Fruit fly (Drosophila melanogaster) whole organism, prepupa: ENCODE results near the gene CG15317.

Experiments used
- Blimp-1 ChIP-seq: fragments of 200-800 bp; sonication (Bioruptor generic); optimal IDR thresholded peaks from 3 replicates; lab custom pipeline; 2017; ENCODE audit warnings: missing biosample characterization, missing genetic modification characterization, mild to moderate bottlenecking, moderate library complexity, missing genetic modification reagents
- CG10631 ChIP-seq: fragments of 200-800 bp; sonication (Bioruptor generic); optimal IDR thresholded peaks from 2 replicates; lab custom pipeline; 2016; ENCODE audit warnings: missing biosample characterization, missing genetic modification characterization
- CG10669 ChIP-seq: fragments of 200-800 bp; sonication (Bioruptor generic); optimal IDR thresholded peaks from 3 replicates; lab custom pipeline; 2018; ENCODE audit warnings: missing biosample characterization, mild to moderate bottlenecking, missing genetic modification characterization, moderate library complexity
- CG11762 ChIP-seq: fragments of 200-800 bp; sonication (Bioruptor generic); optimal IDR thresholded peaks from 3 replicates; lab custom pipeline; 2016; ENCODE audit warnings: missing biosample characterization, missing genetic modification characterization; ENCODE audit not compliant: insufficient read depth
- CG11902 ChIP-seq: fragments of 200-800 bp; sonication (Bioruptor generic); optimal IDR thresholded peaks from 3 replicates; lab custom pipeline; 2016; ENCODE audit warnings: missing biosample characterization, missing genetic modification characterization
- CG15336 ChIP-seq: fragments of 200-800 bp; sonication (Bioruptor generic); IDR thresholded peaks from 2 replicates; pipeline ENCODE4 v1.3.6; 2022; ENCODE audit warnings: missing biosample characterization, missing genetic modification characterization
- CG1621 ChIP-seq: fragments of 200-800 bp; sonication (Bioruptor generic); optimal IDR thresholded peaks from 3 replicates; lab custom pipeline; 2018; ENCODE audit warnings: missing biosample characterization, mild to moderate bottlenecking, missing genetic modification characterization
- CG16779 ChIP-seq: fragments of 200-800 bp; sonication (Bioruptor generic); optimal IDR thresholded peaks from 3 replicates; lab custom pipeline; 2017; ENCODE audit warnings: missing biosample characterization, mild to moderate bottlenecking, missing genetic modification characterization
- CG31627 ChIP-seq: fragments of 200-800 bp; sonication (Bioruptor generic); optimal IDR thresholded peaks from 3 replicates; lab custom pipeline; 2016; ENCODE audit warnings: missing biosample characterization, missing genetic modification characterization
- CG32006 ChIP-seq: fragments of 200-800 bp; sonication (Bioruptor generic); optimal IDR thresholded peaks from 3 replicates; lab custom pipeline; 2017; ENCODE audit warnings: missing biosample characterization, mild to moderate bottlenecking, missing genetic modification characterization
- CG3919 ChIP-seq: fragments of 200-800 bp; sonication (Bioruptor generic); optimal IDR thresholded peaks from 3 replicates; lab custom pipeline; 2016; ENCODE audit warnings: missing biosample characterization, missing genetic modification characterization
- CG4318 ChIP-seq: fragments of 200-800 bp; sonication (Bioruptor generic); optimal IDR thresholded peaks from 3 replicates; lab custom pipeline; 2017; ENCODE audit warnings: missing biosample characterization, mild to moderate bottlenecking, missing genetic modification characterization
- CG6163 ChIP-seq: fragments of 200-800 bp; sonication (Bioruptor generic); IDR thresholded peaks from 3 replicates; pipeline ENCODE4 v1.3.6; 2022; ENCODE audit warnings: missing biosample characterization, missing genetic modification characterization
- CG6854 ChIP-seq: fragments of 200-800 bp; sonication (Bioruptor generic); optimal IDR thresholded peaks from 2 replicates; lab custom pipeline; 2017; ENCODE audit warnings: missing biosample characterization, mild to moderate bottlenecking, missing genetic modification characterization
- CG8119 ChIP-seq: fragments of 200-800 bp; sonication (Bioruptor generic); IDR thresholded peaks from 3 replicates; pipeline ENCODE4 v1.3.6; 2022; ENCODE audit warnings: missing biosample characterization, missing genetic modification characterization
- CG8319 ChIP-seq: fragments of 200-800 bp; sonication (Bioruptor generic); optimal IDR thresholded peaks from 3 replicates; lab custom pipeline; 2016; ENCODE audit warnings: missing biosample characterization, missing genetic modification characterization
- Eip75B ChIP-seq: fragments of 200-800 bp; sonication (Bioruptor generic); optimal IDR thresholded peaks from 3 replicates; lab custom pipeline; 2016; ENCODE audit warnings: missing biosample characterization, missing genetic modification characterization
- Eip78C ChIP-seq: fragments of 200-800 bp; sonication (Bioruptor generic); peaks from one replicate; lab custom pipeline; 2016; ENCODE audit warnings: missing biosample characterization, missing genetic modification characterization
- Ets21C ChIP-seq: fragments of 200-800 bp; sonication (Bioruptor generic); optimal IDR thresholded peaks from 3 replicates; lab custom pipeline; 2016; ENCODE audit warnings: missing biosample characterization, missing genetic modification characterization
- Ets96B ChIP-seq: fragments of 200-800 bp; optimal IDR thresholded peaks from 2 replicates; lab custom pipeline; 2019; ENCODE audit warnings: missing biosample characterization, mild to moderate bottlenecking, missing genetic modification characterization, moderate library complexity
- Hr38 ChIP-seq: sonication (Bioruptor generic); optimal IDR thresholded peaks from 2 replicates; lab custom pipeline; 2016; ENCODE audit warnings: missing biosample characterization, missing genetic modification characterization
- Hr39 ChIP-seq: fragments of 200-800 bp; sonication (Bioruptor generic); optimal IDR thresholded peaks from 2 replicates; lab custom pipeline; 2016; ENCODE audit warnings: missing biosample characterization, missing genetic modification characterization
- Lpt ChIP-seq: fragments of 200-800 bp; sonication (Bioruptor generic); optimal IDR thresholded peaks from 3 replicates; lab custom pipeline; 2016; ENCODE audit warnings: missing biosample characterization, missing genetic modification characterization
- Met ChIP-seq: fragments of 200-800 bp; sonication (Bioruptor generic); optimal IDR thresholded peaks from 3 replicates; lab custom pipeline; 2016; ENCODE audit warnings: missing biosample characterization, missing genetic modification characterization
- OdsH ChIP-seq: fragments of 200-800 bp; sonication (Bioruptor generic); optimal IDR thresholded peaks from 3 replicates; lab custom pipeline; 2016; ENCODE audit warnings: missing biosample characterization, missing genetic modification characterization
- Smox ChIP-seq: fragments of 200-800 bp; sonication (Bioruptor generic); optimal IDR thresholded peaks from 3 replicates; lab custom pipeline; 2016; ENCODE audit warnings: missing biosample characterization, missing genetic modification characterization
- Sox102F ChIP-seq: fragments of 200-800 bp; sonication (Bioruptor generic); optimal IDR thresholded peaks from 2 replicates; lab custom pipeline; 2016; ENCODE audit warnings: missing biosample characterization, mild to moderate bottlenecking, missing genetic modification characterization
- Sox15 ChIP-seq: fragments of 200-800 bp; sonication (Bioruptor generic); optimal IDR thresholded peaks from 3 replicates; lab custom pipeline; 2016; ENCODE audit warnings: missing biosample characterization, missing genetic modification characterization
- achi ChIP-seq: fragments of 200-800 bp; sonication (Bioruptor generic); optimal IDR thresholded peaks from 3 replicates; lab custom pipeline; 2016; ENCODE audit warnings: missing biosample characterization, missing genetic modification characterization
- acj6 ChIP-seq: fragments of 200-800 bp; sonication (Bioruptor generic); optimal IDR thresholded peaks from 3 replicates; lab custom pipeline; 2016; ENCODE audit warnings: missing biosample characterization, missing genetic modification characterization
- cyc ChIP-seq: fragments of 200-800 bp; sonication (Bioruptor generic); optimal IDR thresholded peaks from 3 replicates; lab custom pipeline; 2016; ENCODE audit warnings: missing biosample characterization, missing genetic modification characterization
- eg ChIP-seq: fragments of 200-800 bp; sonication (Bioruptor generic); IDR thresholded peaks from 3 replicates; pipeline ENCODE4 v1.3.6; 2022; ENCODE audit warnings: missing biosample characterization, missing genetic modification characterization
- esn ChIP-seq: fragments of 200-800 bp; sonication (Bioruptor generic); optimal IDR thresholded peaks from 2 replicates; lab custom pipeline; 2016; ENCODE audit warnings: missing biosample characterization, mild to moderate bottlenecking, missing genetic modification characterization, moderate library complexity
- fd59A ChIP-seq: fragments of 200-800 bp; sonication (Bioruptor generic); optimal IDR thresholded peaks from 2 replicates; lab custom pipeline; 2017; ENCODE audit warnings: missing biosample characterization, mild to moderate bottlenecking, missing genetic modification characterization, missing genetic modification reagents
- fkh ChIP-seq: fragments of 200-800 bp; sonication (Bioruptor generic); optimal IDR thresholded peaks from 3 replicates; lab custom pipeline; 2017; ENCODE audit warnings: missing biosample characterization, mild to moderate bottlenecking, missing genetic modification characterization, moderate library complexity
- lz ChIP-seq: fragments of 200-800 bp; sonication (Bioruptor generic); optimal IDR thresholded peaks from 3 replicates; lab custom pipeline; 2016; ENCODE audit warnings: missing biosample characterization, missing genetic modification characterization
- net ChIP-seq: fragments of 200-800 bp; sonication (Bioruptor generic); optimal IDR thresholded peaks from 3 replicates; lab custom pipeline; 2016; ENCODE audit warnings: missing biosample characterization, missing genetic modification characterization
- pdm3 ChIP-seq: fragments of 200-800 bp; sonication (Bioruptor generic); optimal IDR thresholded peaks from 3 replicates; lab custom pipeline; 2016; ENCODE audit warnings: missing biosample characterization, missing genetic modification characterization
- salr ChIP-seq, 2 experiments: fragments of 200-800 bp; sonication (Bioruptor generic); optimal IDR thresholded peaks; 3 replicates each; lab custom pipeline; 2016 to 2018; ENCODE audit warnings: missing biosample characterization in 2 of 2, missing genetic modification characterization in 2 of 2, mild to moderate bottlenecking in 1 of 2
- spab ChIP-seq: fragments of 200-800 bp; sonication (Bioruptor generic); optimal IDR thresholded peaks from 2 replicates; lab custom pipeline; 2017; ENCODE audit warnings: missing biosample characterization, mild to moderate bottlenecking, missing genetic modification characterization, missing genetic modification reagents
- svp ChIP-seq: fragments of 200-800 bp; sonication (Bioruptor generic); peaks from one replicate; lab custom pipeline; 2016; ENCODE audit warnings: missing biosample characterization, missing genetic modification characterization
- topi ChIP-seq: fragments of 200-800 bp; sonication (Bioruptor generic); optimal IDR thresholded peaks from 3 replicates; lab custom pipeline; 2016; ENCODE audit warnings: missing biosample characterization, missing genetic modification characterization
- vri ChIP-seq: fragments of 200-800 bp; sonication (Bioruptor generic); optimal IDR thresholded peaks from 3 replicates; lab custom pipeline; 2016; ENCODE audit warnings: missing biosample characterization, mild to moderate bottlenecking, missing genetic modification characterization

The CG15317 gene

DNA sequence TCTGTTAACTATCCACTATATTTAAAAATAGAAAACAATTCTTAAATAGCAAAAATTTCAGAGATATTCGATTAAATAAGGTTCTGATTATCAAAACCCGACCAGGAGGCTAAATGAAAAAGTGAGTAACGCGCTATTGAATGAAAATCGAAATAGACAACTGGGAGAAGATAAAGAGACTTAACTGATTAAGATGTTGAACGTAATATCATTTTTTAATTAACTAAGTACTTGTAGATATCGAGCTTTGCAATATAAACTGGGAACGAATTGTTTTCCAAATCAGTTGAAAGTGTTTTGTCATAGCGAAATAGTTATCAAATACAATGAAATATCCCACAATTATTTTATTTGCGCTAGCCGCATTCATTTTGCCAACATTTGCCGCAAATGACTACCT, 22.8 kb downstream of the CG15317 start, which contains the start of gene CG34026:
Gene CG34026 (plus strand): TSS at position 301 of the 400 bp plus-strand sequence.
- no peak for TF ChIP-seq salr (GFP tag; optimal IDR thresholded peaks at IDR 0.05; lab: Kevin White, UChicago)
- TF ChIP-seq esn (GFP tag; lab: Kevin White, UChicago) = no peak
- TF ChIP-seq Met (GFP tag; lab: Kevin White, UChicago) = no peak
- no peak for TF ChIP-seq CG4318 (GFP tag; lab: Kevin White, UChicago)
- TF ChIP-seq topi = no peak
- TF ChIP-seq pdm3 (GFP tag; lab: Kevin White, UChicago) = no peak
- no peak for TF ChIP-seq Eip75B (GFP tag; lab: Kevin White, UChicago)
- no peak for TF ChIP-seq CG6854 (GFP tag; lab: Kevin White, UChicago)
- TF ChIP-seq fd59A (GFP tag; lab: Kevin White, UChicago) = no peak
- TF ChIP-seq CG8119 (GFP tag; lab: Robert Waterston, UW) = no peak
- TF ChIP-seq acj6 (GFP tag; lab: Kevin White, UChicago) = no peak
- no peak for TF ChIP-seq net (GFP tag; lab: Kevin White, UChicago)
- no peak for TF ChIP-seq CG11762 (GFP tag; lab: Kevin White, UChicago)
- TF ChIP-seq achi = no peak
- no peak for TF ChIP-seq CG1621 (tag; lab: Kevin White, UChicago)
- TF ChIP-seq CG3919 = no peak
- no peak for TF ChIP-seq svp (GFP tag; lab: Kevin White, UChicago)

DNA sequence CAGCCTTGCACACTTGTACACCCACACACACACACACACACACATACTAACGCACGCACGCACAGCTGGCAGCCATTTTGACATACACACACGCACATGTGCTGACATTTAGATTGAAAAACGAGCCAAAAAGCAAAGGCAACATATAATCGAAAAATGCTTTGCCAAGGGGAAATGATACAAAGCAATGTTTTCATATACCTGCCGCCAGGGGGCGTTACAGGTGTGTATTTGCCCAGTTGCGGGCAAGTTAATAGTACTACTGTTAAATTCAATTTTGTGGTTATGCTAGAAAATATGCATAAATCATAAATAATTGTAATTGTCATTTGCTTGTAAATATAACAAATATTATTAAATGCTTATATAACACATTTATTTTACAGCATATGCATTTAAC, 23.9 kb downstream of the CG15317 start:
- TF ChIP-seq CG11902 = no peak
- no peak for TF ChIP-seq CG6163 (GFP tag; lab: Robert Waterston, UW)
- TF ChIP-seq, all 60 proteins: peak for 0

DNA sequence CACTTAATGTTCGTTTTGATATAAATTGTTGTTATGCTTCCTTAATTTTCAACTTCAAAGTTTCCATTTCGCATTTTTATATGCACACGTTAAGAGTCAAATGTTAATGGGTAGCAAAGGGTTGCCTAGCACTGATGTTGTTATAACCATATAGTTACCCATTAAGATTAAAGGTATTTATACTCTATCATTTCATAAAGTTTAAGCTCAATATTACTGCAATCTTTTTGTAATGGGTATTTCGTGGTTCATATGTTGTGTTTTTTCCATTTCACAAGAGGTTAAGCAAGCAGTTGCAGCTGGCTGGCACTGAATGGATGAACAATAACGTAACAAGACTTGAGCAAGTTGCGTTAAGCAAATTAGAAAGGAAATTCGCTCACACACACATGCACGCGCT, 24.5 kb downstream of the CG15317 start:
- no peak for TF ChIP-seq lz
- no peak for TF ChIP-seq Ets96B (tag; lab: Kevin White, UChicago)
- no peak for TF ChIP-seq Ets21C (GFP tag; lab: Kevin White, UChicago)
- no peak for TF ChIP-seq fkh (GFP tag; lab: Kevin White, UChicago)
- TF ChIP-seq eg (GFP tag; lab: Robert Waterston, UW) = no peak
- no peak for TF ChIP-seq spab (GFP tag; lab: Kevin White, UChicago)
- no peak for TF ChIP-seq vri
- TF ChIP-seq CG3919 = no peak
- TF ChIP-seq CG31627 (GFP tag; lab: Kevin White, UChicago) = peak; percentile 34
- no peak for TF ChIP-seq Hr38 (GFP tag; lab: Kevin White, UChicago)
- no peak for TF ChIP-seq Sox102F (GFP tag; lab: Kevin White, UChicago)
- TF ChIP-seq Eip78C (GFP tag; lab: Kevin White, UChicago) = peak; percentile 67
- TF ChIP-seq svp (GFP tag; lab: Kevin White, UChicago) = peak; percentile 34
- peak; percentile 16 for TF ChIP-seq pdm3 (GFP tag; lab: Kevin White, UChicago)
- peak; percentile 6 for TF ChIP-seq acj6 (GFP tag; lab: Kevin White, UChicago)
- TF ChIP-seq topi = no peak
- no peak for TF ChIP-seq salr (GFP tag; optimal IDR thresholded peaks at IDR 0.05; lab: Kevin White, UChicago)
- peak; percentile 2 for TF ChIP-seq CG10631 (GFP tag; lab: Kevin White, UChicago)
- peak; percentile 9 for TF ChIP-seq CG32006 (GFP tag; lab: Kevin White, UChicago)
- TF ChIP-seq OdsH (GFP tag; lab: Kevin White, UChicago) = peak; percentile 13

DNA sequence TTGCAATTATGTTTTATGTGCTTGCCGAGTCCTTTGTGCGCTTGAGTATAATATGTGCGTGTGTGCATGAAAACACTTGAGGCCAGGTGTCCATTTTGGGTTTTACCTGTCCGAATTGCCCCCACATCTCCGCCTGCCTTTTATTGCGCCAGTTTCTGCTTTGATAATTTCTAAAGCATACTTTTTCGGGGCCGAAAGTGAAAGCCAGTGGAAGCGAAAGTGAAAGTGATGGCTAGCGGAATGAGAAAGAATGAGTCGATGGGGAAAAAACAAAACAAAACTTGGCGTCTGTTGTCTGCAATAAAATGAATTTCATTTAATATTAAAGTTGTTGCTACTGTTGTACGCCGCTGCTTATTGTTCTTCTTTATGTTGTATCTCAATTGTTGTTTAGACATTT, 32.8 kb downstream of the CG15317 start:
- no peak for TF ChIP-seq vri
- TF ChIP-seq Blimp-1 (GFP tag; lab: Kevin White, UChicago) = peak; percentile 48

DNA sequence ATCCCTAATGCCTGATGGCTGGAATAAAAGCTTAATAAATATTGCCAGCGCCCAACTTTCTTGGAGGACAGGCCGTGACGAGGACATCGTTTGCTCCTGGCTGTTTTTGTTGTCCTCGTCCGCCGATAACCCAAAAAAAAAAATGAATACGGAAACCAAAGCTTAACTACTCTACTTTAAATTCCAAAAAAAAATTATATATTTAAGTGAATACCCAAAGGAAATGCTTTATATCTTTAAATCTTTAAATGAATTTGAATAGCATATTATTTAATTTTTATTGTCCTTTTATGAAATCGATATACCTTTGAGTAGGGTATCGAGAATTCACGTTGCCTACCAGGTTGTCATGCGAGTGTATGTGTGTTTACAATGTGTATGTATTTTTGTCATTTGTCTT, 36.2 kb downstream of the CG15317 start:
- TF ChIP-seq CG8119 (GFP tag; lab: Robert Waterston, UW) = no peak
- no peak for TF ChIP-seq esn (GFP tag; lab: Kevin White, UChicago)
- TF ChIP-seq CG15336 (GFP tag; lab: Robert Waterston, UW) = no peak
- TF ChIP-seq CG11902 = no peak
- no peak for TF ChIP-seq Smox (GFP tag; lab: Kevin White, UChicago)
- TF ChIP-seq fkh (GFP tag; lab: Kevin White, UChicago) = no peak
- TF ChIP-seq fd59A (GFP tag; lab: Kevin White, UChicago) = no peak
- no peak for TF ChIP-seq CG10669 (GFP tag; lab: Kevin White, UChicago)
- TF ChIP-seq Ets96B (tag; lab: Kevin White, UChicago) = no peak
- TF ChIP-seq CG8319 (GFP tag; lab: Kevin White, UChicago) = no peak
- TF ChIP-seq vri = no peak
- no peak for TF ChIP-seq acj6 (GFP tag; lab: Kevin White, UChicago)
- TF ChIP-seq Lpt = no peak
- TF ChIP-seq svp (GFP tag; lab: Kevin White, UChicago) = no peak
- TF ChIP-seq cyc (GFP tag; lab: Kevin White, UChicago) = no peak
- TF ChIP-seq Blimp-1 (GFP tag; lab: Kevin White, UChicago) = no peak
- TF ChIP-seq CG16779 = no peak
- TF ChIP-seq Hr39 (GFP tag; lab: Kevin White, UChicago) = no peak
- TF ChIP-seq Sox15 (GFP tag; lab: Kevin White, UChicago) = no peak
